Fruit fly (Drosophila melanogaster) whole organism, embryonic: Measurements from ENCODE around the gene CG43345.

Experiments used
- ATbp ChIP-seq: fragments of 200-800 bp; sonication (Bioruptor generic); optimal IDR thresholded peaks from 2 replicates; lab custom pipeline; 2017; ENCODE audit warnings: missing biosample characterization, mild to moderate bottlenecking, missing genetic modification characterization, missing genetic modification reagents
- CG10654 ChIP-seq: fragments of 200-800 bp; sonication (Bioruptor generic); optimal IDR thresholded peaks from 2 replicates; lab custom pipeline; 2016; ENCODE audit warnings: missing biosample characterization, missing genetic modification characterization
- CG1529 ChIP-seq: fragments of 200-800 bp; sonication (Bioruptor generic); optimal IDR thresholded peaks from 3 replicates; lab custom pipeline; 2018; ENCODE audit warnings: missing biosample characterization, missing genetic modification characterization
- CG15514 ChIP-seq: fragments of 200-800 bp; sonication (Bioruptor generic); optimal IDR thresholded peaks from 3 replicates; lab custom pipeline; 2017; ENCODE audit warnings: missing biosample characterization, missing genetic modification characterization, mild to moderate bottlenecking, moderate library complexity, missing genetic modification reagents
- CG16779 ChIP-seq: fragments of 200-800 bp; sonication (Bioruptor generic); IDR thresholded peaks from 2 replicates; pipeline ENCODE4 v1.3.6; 2022; ENCODE audit warnings: missing biosample characterization, missing genetic modification characterization
- CG17568 ChIP-seq: fragments of 200-800 bp; sonication (Bioruptor generic); optimal IDR thresholded peaks from 2 replicates; lab custom pipeline; 2018; ENCODE audit warnings: missing biosample characterization, mild to moderate bottlenecking, missing genetic modification characterization, moderate library complexity
- CG17802 ChIP-seq: fragments of 200-800 bp; sonication (Bioruptor generic); optimal IDR thresholded peaks from 2 replicates; lab custom pipeline; 2018; ENCODE audit warnings: missing biosample characterization, mild to moderate bottlenecking, missing genetic modification characterization, moderate library complexity
- CG17829 ChIP-seq: fragments of 200-800 bp; optimal IDR thresholded peaks from 2 replicates; lab custom pipeline; 2019; ENCODE audit warnings: missing biosample characterization, mild to moderate bottlenecking, missing genetic modification characterization, moderate library complexity
- CG18011 ChIP-seq: fragments of 200-800 bp; sonication (Bioruptor generic); optimal IDR thresholded peaks from 2 replicates; lab custom pipeline; 2017; ENCODE audit warnings: missing biosample characterization, missing genetic modification characterization, mild to moderate bottlenecking, moderate library complexity, missing genotype
- CG1832 ChIP-seq: fragments of 200-800 bp; sonication (Bioruptor generic); optimal IDR thresholded peaks from 2 replicates; lab custom pipeline; 2017; ENCODE audit warnings: missing biosample characterization, mild to moderate bottlenecking, missing genetic modification characterization, inconsistent platforms
- CG18764 ChIP-seq: fragments of 200-800 bp; sonication (Bioruptor generic); optimal IDR thresholded peaks from 3 replicates; lab custom pipeline; 2016; ENCODE audit warnings: missing biosample characterization, missing genetic modification characterization
- CG3065 ChIP-seq: fragments of 200-800 bp; sonication (Bioruptor generic); optimal IDR thresholded peaks from 2 replicates; lab custom pipeline; 2016; ENCODE audit warnings: missing biosample characterization, missing genetic modification characterization
- CG3163 ChIP-seq: fragments of 200-800 bp; sonication (Bioruptor generic); optimal IDR thresholded peaks from 3 replicates; lab custom pipeline; 2016; ENCODE audit warnings: missing biosample characterization, missing genetic modification characterization
- CG3407 ChIP-seq: fragments of 200-800 bp; sonication (Bioruptor generic); optimal IDR thresholded peaks from 2 replicates; lab custom pipeline; 2018; ENCODE audit warnings: missing biosample characterization, mild to moderate bottlenecking, missing genetic modification characterization
- CG34422 ChIP-seq: fragments of 200-800 bp; sonication (Bioruptor generic); IDR thresholded peaks from 3 replicates; pipeline ENCODE4 v1.3.6; 2022; ENCODE audit warnings: missing biosample characterization, missing genetic modification characterization
- CG3995 ChIP-seq: fragments of 200-800 bp; sonication (Bioruptor generic); optimal IDR thresholded peaks from 3 replicates; lab custom pipeline; 2016; ENCODE audit warnings: missing biosample characterization, missing genetic modification characterization
- CG4617 ChIP-seq: fragments of 200-800 bp; sonication (Bioruptor generic); optimal IDR thresholded peaks from 3 replicates; lab custom pipeline; 2016; ENCODE audit warnings: missing biosample characterization, missing genetic modification characterization, borderline replicate concordance
- CG6689 ChIP-seq: fragments of 200-800 bp; sonication (Bioruptor generic); IDR thresholded peaks from 2 replicates; pipeline ENCODE4 v1.3.6; 2022; ENCODE audit warnings: missing biosample characterization, missing genetic modification characterization
- CG6854 ChIP-seq: fragments of 200-800 bp; sonication (Bioruptor generic); optimal IDR thresholded peaks from 3 replicates; lab custom pipeline; 2017; ENCODE audit warnings: missing biosample characterization, mild to moderate bottlenecking, missing genetic modification characterization
- CG7372 ChIP-seq: fragments of 200-800 bp; sonication (Bioruptor generic); IDR thresholded peaks from 2 replicates; pipeline ENCODE4 v1.3.6; 2022; ENCODE audit warnings: missing biosample characterization, missing genetic modification characterization
- CG8765 ChIP-seq: fragments of 200-800 bp; sonication (Bioruptor generic); IDR thresholded peaks from 2 replicates; pipeline ENCODE4 v1.3.6; 2022; ENCODE audit warnings: missing biosample characterization, missing genetic modification characterization
- CG9437 ChIP-seq: fragments of 200-800 bp; sonication (Bioruptor generic); optimal IDR thresholded peaks from 2 replicates; lab custom pipeline; 2018; ENCODE audit warnings: missing biosample characterization, mild to moderate bottlenecking, missing genetic modification characterization
- Doc3 ChIP-seq: fragments of 200-800 bp; sonication (Bioruptor generic); IDR thresholded peaks from 3 replicates; pipeline ENCODE4 v1.3.6; 2022; ENCODE audit warnings: missing biosample characterization, missing genetic modification characterization; ENCODE audit not compliant: partially characterized antibody
- ERR ChIP-seq: fragments of 200-800 bp; sonication (Bioruptor generic); optimal IDR thresholded peaks from 2 replicates; lab custom pipeline; 2016; ENCODE audit warnings: missing biosample characterization, missing genetic modification characterization
- Eip74EF ChIP-seq, 2 experiments: fragments of 200-800 bp in 1 of 2; fragments of >200 bp in 1 of 2; sonication (Bioruptor generic) in 1 of 2; optimal IDR thresholded peaks; 2 replicates each; lab custom pipeline; 2017 to 2019; ENCODE audit warnings: missing biosample characterization in 2 of 2, missing genetic modification characterization in 2 of 2, mild to moderate bottlenecking in 1 of 2, moderate library complexity in 1 of 2
- HLH3B ChIP-seq: fragments of 200-800 bp; sonication (Bioruptor generic); IDR thresholded peaks from 2 replicates; pipeline ENCODE4 v1.3.6; 2022; ENCODE audit warnings: missing biosample characterization, missing genetic modification characterization
- Hmr ChIP-seq: fragments of 200-800 bp; sonication (Bioruptor generic); optimal IDR thresholded peaks from 3 replicates; lab custom pipeline; 2017; ENCODE audit warnings: mild to moderate bottlenecking, missing biosample characterization, missing genetic modification reagents, missing genetic modification characterization
- Kr ChIP-seq: fragments of 200-800 bp; sonication (Bioruptor generic); optimal IDR thresholded peaks from 2 replicates; lab custom pipeline; 2017; ENCODE audit warnings: missing biosample characterization, mild to moderate bottlenecking, missing genetic modification characterization
- Mrtf ChIP-seq: fragments of 200-800 bp; sonication (Bioruptor generic); IDR thresholded peaks from 3 replicates; pipeline ENCODE4 v1.3.6; 2022; ENCODE audit warnings: missing biosample characterization, missing genetic modification characterization
- NfI ChIP-seq: fragments of 200-800 bp; sonication (Bioruptor generic); optimal IDR thresholded peaks from 3 replicates; lab custom pipeline; 2018; ENCODE audit warnings: missing biosample characterization, mild to moderate bottlenecking, missing genetic modification characterization, moderate library complexity
- Oli ChIP-seq: fragments of 200-800 bp; sonication (Bioruptor generic); optimal IDR thresholded peaks from 2 replicates; lab custom pipeline; 2018; ENCODE audit warnings: missing biosample characterization, mild to moderate bottlenecking, missing genetic modification characterization, moderate library complexity
- PHDP ChIP-seq: fragments of 200-800 bp; sonication (Bioruptor generic); optimal IDR thresholded peaks from 3 replicates; lab custom pipeline; 2018; ENCODE audit warnings: missing biosample characterization, mild to moderate bottlenecking, missing genetic modification characterization, moderate library complexity
- Scr ChIP-seq: fragments of 200-800 bp; sonication (Bioruptor generic); IDR thresholded peaks from 2 replicates; pipeline ENCODE4 v1.3.6; 2022; ENCODE audit warnings: missing biosample characterization, missing genetic modification characterization; ENCODE audit not compliant: partially characterized antibody
- Trl ChIP-seq, 3 experiments: fragments of >200 bp in 2 of 3; fragments of 200-800 bp in 1 of 3; sonication (Bioruptor generic) in 1 of 3; optimal IDR thresholded peaks; 2 replicates in 1 of 3; 3 replicates in 2 of 3; lab custom pipeline; 2016 to 2017; ENCODE audit warnings: missing biosample characterization in 1 of 3, missing genetic modification characterization in 1 of 3
- cg ChIP-seq: fragments of 200-800 bp; sonication (Bioruptor generic); optimal IDR thresholded peaks from 3 replicates; lab custom pipeline; 2019; ENCODE audit warnings: missing biosample characterization, mild to moderate bottlenecking, missing genetic modification characterization, moderate library complexity
- chinmo ChIP-seq: fragments of 200-800 bp; sonication (Bioruptor generic); IDR thresholded peaks from 4 replicates; pipeline ENCODE4 v1.3.6; 2022; ENCODE audit warnings: missing biosample characterization, missing genetic modification characterization; ENCODE audit not compliant: partially characterized antibody
- emc ChIP-seq: fragments of 200-800 bp; sonication (Bioruptor generic); optimal IDR thresholded peaks from 2 replicates; lab custom pipeline; 2016; ENCODE audit warnings: missing biosample characterization, missing genetic modification characterization
- eve ChIP-seq, 2 experiments: fragments of >200 bp; optimal IDR thresholded peaks; 2 replicates each; lab custom pipeline; 2017; ENCODE audit warnings: missing biosample characterization in 2 of 2, missing genetic modification characterization in 2 of 2
- gcm ChIP-seq: fragments of 200-800 bp; sonication (Bioruptor generic); optimal IDR thresholded peaks from 2 replicates; lab custom pipeline; 2019; ENCODE audit warnings: missing biosample characterization, mild to moderate bottlenecking, missing genetic modification characterization, moderate library complexity
- hth ChIP-seq: fragments of >200 bp; optimal IDR thresholded peaks from 2 replicates; lab custom pipeline; 2017; ENCODE audit warnings: inconsistent platforms
- lov ChIP-seq, 2 experiments: fragments of 200-800 bp in 1 of 2; fragments of >200 bp in 1 of 2; sonication (Bioruptor generic) in 1 of 2; IDR thresholded peaks in 1 of 2; optimal IDR thresholded peaks in 1 of 2; 2 replicates in 1 of 2; 3 replicates in 1 of 2; pipeline versions ENCODE4 v1.3.6 to Lab custom; 2017 to 2022; ENCODE audit warnings: missing biosample characterization in 1 of 2, missing genetic modification characterization in 1 of 2
- luna ChIP-seq: fragments of 200-800 bp; sonication (Bioruptor generic); optimal IDR thresholded peaks from 2 replicates; lab custom pipeline; 2016; ENCODE audit warnings: missing biosample characterization, missing genetic modification characterization
- onecut ChIP-seq: fragments of 200-800 bp; sonication (Bioruptor generic); IDR thresholded peaks from 2 replicates; pipeline ENCODE4 v1.3.6; 2022; ENCODE audit warnings: missing biosample characterization, missing genetic modification characterization
- p53 ChIP-seq: fragments of 200-800 bp; sonication (Bioruptor generic); optimal IDR thresholded peaks from 2 replicates; lab custom pipeline; 2016; ENCODE audit warnings: missing biosample characterization, missing genetic modification characterization
- pfk ChIP-seq: fragments of 200-800 bp; sonication (Bioruptor generic); optimal IDR thresholded peaks from 2 replicates; lab custom pipeline; 2018; ENCODE audit warnings: missing biosample characterization, mild to moderate bottlenecking, missing genetic modification characterization, moderate library complexity
- psq ChIP-seq: fragments of 200-800 bp; sonication (Bioruptor generic); optimal IDR thresholded peaks from 2 replicates; lab custom pipeline; 2017; ENCODE audit warnings: missing biosample characterization, missing genetic modification characterization
- ranshi ChIP-seq: fragments of 200-800 bp; sonication (Bioruptor generic); IDR thresholded peaks from 2 replicates; pipeline ENCODE4 v1.3.6; 2022; ENCODE audit warnings: missing biosample characterization, missing genetic modification characterization
- ro ChIP-seq: fragments of 200-800 bp; sonication (Bioruptor generic); IDR thresholded peaks from 2 replicates; pipeline ENCODE4 v1.3.6; 2022; ENCODE audit warnings: missing biosample characterization, missing genetic modification characterization
- twi ChIP-seq: fragments of 200-800 bp; optimal IDR thresholded peaks from 2 replicates; lab custom pipeline; 2019; ENCODE audit warnings: missing biosample characterization, mild to moderate bottlenecking, missing genetic modification characterization, moderate library complexity
- yki ChIP-seq: fragments of >200 bp; optimal IDR thresholded peaks from 3 replicates; lab custom pipeline; 2018

Gene CG43345

DNA sequence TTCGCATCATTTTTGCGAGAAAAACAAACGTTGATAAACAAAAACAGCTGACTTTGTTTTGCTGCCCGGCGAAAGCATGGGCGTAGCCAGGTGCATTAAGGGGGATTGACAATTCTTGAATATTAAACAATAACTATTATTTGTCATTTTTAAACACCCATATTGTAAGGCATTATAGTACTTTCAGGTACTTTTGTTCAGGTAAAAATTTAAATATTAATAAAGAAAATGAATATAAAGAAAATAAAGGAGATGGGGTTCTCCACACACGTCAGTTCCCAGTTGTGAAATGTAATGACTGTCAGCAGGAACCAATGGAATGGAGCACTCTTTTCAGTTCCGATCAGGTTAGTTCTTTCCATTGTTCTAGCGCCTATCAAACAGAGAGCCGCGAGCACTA lies 9.8 kb downstream of the CG43345 start, which contains the start of the genes Coq3 and Pld3 (continued):
- TF ChIP-seq ERR (GFP tag; lab: Kevin White, UChicago): peak; percentile 52
- TF ChIP-seq Kr (GFP tag; lab: Kevin White, UChicago): no peak
- TF ChIP-seq CG8765 (GFP tag; lab: Robert Waterston, UW): peak; percentile 59; the same call in 1 of the 2 replicates
- peak; percentile 72 for TF ChIP-seq HLH3B
- TF ChIP-seq ranshi (GFP tag; lab: Robert Waterston, UW): peak; percentile 79
- TF ChIP-seq chinmo (GFP tag; lab: Robert Waterston, UW): no peak
- peak; percentile 80 for TF ChIP-seq CG16779 (GFP tag; lab: Robert Waterston, UW)
- TF ChIP-seq CG34422 (GFP tag; lab: Robert Waterston, UW): peak; percentile 77
- no peak for TF ChIP-seq psq (GFP tag; lab: Kevin White, UChicago)
- TF ChIP-seq ro (GFP tag; lab: Robert Waterston, UW): no peak
- TF ChIP-seq NfI (GFP tag; lab: Kevin White, UChicago): peak; percentile 84
- no peak for TF ChIP-seq CG1832 (GFP tag; lab: Kevin White, UChicago)
- TF ChIP-seq CG7372 (GFP tag; lab: Robert Waterston, UW): 0 out of 2 replicates have a peak, but pooled peaks have one; percentile 28
- no peak for TF ChIP-seq hth (lab: Kevin White, UChicago)
- TF ChIP-seq Trl (optimal IDR thresholded peaks at IDR 0.05; lab: Kevin White, UChicago): no peak
- peak; percentile 72 for TF ChIP-seq Trl (GFP tag; optimal IDR thresholded peaks at IDR 0.05; lab: Kevin White, UChicago)
- TF ChIP-seq CG18011 (GFP tag; lab: Kevin White, UChicago): peak; percentile 76
- TF ChIP-seq emc: no peak
- peak; percentile 69; the same call in 1 of the 3 replicates for TF ChIP-seq Mrtf (GFP tag; lab: Robert Waterston, UW)
- peak; percentile 68 for TF ChIP-seq ATbp (GFP tag; lab: Kevin White, UChicago)
- TF ChIP-seq CG17568 (GFP tag; lab: Kevin White, UChicago): no peak
- peak; percentile 55 for TF ChIP-seq CG6854 (GFP tag; lab: Kevin White, UChicago)
- TF ChIP-seq CG15514 (GFP tag; lab: Kevin White, UChicago): peak; percentile 97
- TF ChIP-seq Doc3 (GFP tag; lab: Robert Waterston, UW): no peak
- TF ChIP-seq CG9437 (GFP tag; lab: Kevin White, UChicago): peak; percentile 59
- TF ChIP-seq CG3995 (GFP tag; lab: Kevin White, UChicago): peak; percentile 77
- TF ChIP-seq Scr: no peak
- peak; percentile 86 for TF ChIP-seq PHDP (tag; lab: Kevin White, UChicago)
- peak; percentile 88 for TF ChIP-seq CG17829 (tag; lab: Kevin White, UChicago)
- peak; percentile 89 for TF ChIP-seq Hmr (GFP tag; lab: Kevin White, UChicago)
- TF ChIP-seq cg (GFP tag; lab: Kevin White, UChicago): no peak
- TF ChIP-seq pfk (GFP tag; lab: Kevin White, UChicago): peak; percentile 94
- no peak for TF ChIP-seq yki (lab: Kevin White, UChicago)
- peak; percentile 57 for TF ChIP-seq twi (tag; lab: Kevin White, UChicago)
- no peak for TF ChIP-seq lov (optimal IDR thresholded peaks at IDR 0.05; lab: Kevin White, UChicago)
- TF ChIP-seq lov (GFP tag; IDR thresholded peaks at IDR 0.05; lab: Robert Waterston, UW): peak; percentile 80; the same call in 1 of the 3 replicates
- peak; percentile 65 for TF ChIP-seq CG18764 (GFP tag; lab: Kevin White, UChicago)
- peak; percentile 76 for TF ChIP-seq Oli (tag; lab: Kevin White, UChicago)
- peak; percentile 65 for TF ChIP-seq CG1529
- TF ChIP-seq CG3407 (GFP tag; lab: Kevin White, UChicago): peak; percentile 18
- TF ChIP-seq CG4617 (GFP tag; lab: Kevin White, UChicago): peak; percentile 50
- no peak for TF ChIP-seq p53 (GFP tag; lab: Kevin White, UChicago)
- TF ChIP-seq CG10654 (GFP tag; lab: Kevin White, UChicago): peak; percentile 83
- TF ChIP-seq eve (GFP tag; optimal IDR thresholded peaks at IDR 0.05; lab: Kevin White, UChicago): no peak
- TF ChIP-seq Eip74EF (GFP tag; optimal IDR thresholded peaks at IDR 0.05; lab: Kevin White, UChicago): no peak
- peak; percentile 52 for TF ChIP-seq CG3065
- peak; percentile 31 for TF ChIP-seq CG17802 (tag; lab: Kevin White, UChicago)
- TF ChIP-seq CG3163 (GFP tag; lab: Kevin White, UChicago): peak; percentile 7
- peak; percentile 31 for TF ChIP-seq luna (GFP tag; lab: Kevin White, UChicago)
- TF ChIP-seq gcm (GFP tag; lab: Kevin White, UChicago): peak; percentile 67
- peak; percentile 61 for TF ChIP-seq onecut (GFP tag; lab: Robert Waterston, UW)
- peak; percentile 82 for TF ChIP-seq CG6689 (GFP tag; lab: Robert Waterston, UW)
